Fruit fly (Drosophila melanogaster): Measurements from ENCODE around the gene eag.
A peak's percentile ranks its signal among the peaks of the same experiment; 100 is the strongest.

The eag gene

DNA sequence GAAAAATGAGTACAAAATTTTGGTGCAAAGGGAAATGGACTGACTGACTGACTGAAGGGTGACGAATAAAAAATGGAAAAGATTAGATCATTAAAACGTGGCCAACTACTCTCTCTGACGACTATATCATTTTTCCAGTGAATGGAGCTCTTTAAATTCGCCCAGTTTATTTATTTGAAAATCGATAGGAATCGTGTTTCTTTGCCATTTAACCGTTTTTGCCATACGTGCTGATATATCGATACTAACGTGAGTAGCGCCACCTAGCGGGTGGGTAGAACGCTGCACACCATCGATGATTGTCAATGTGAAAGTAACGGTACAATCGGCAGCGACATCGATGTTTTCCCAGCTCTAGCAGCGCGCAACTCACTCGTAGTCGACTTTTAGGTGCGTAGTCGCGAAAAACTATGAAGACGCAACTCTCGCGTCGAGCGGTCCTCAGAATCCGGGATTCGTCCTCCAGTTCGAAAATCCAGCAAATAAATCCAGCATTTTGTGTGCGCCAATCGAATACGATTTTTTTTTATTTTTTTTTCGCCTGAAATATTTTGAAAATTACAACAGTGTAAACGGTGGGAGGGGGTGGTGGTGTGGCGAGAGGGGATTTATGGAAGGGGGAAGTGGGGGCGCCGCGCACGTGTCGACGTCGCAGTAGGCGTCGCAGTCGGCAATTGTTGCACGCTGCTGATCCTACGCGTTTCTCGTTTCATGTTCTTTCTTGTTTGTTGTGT lies at the start of gene eag, which contains the start of gene CG9030 (continued):
- TF ChIP-seq Bgb (GFP tag; IDR thresholded peaks at IDR 0.05; ENCODE audit: partially characterized antibody): peak; percentile 96
- peak; percentile 54; the same call in 1 of the 2 replicates for TF ChIP-seq CG2129 (GFP tag; IDR thresholded peaks at IDR 0.05; ENCODE audit: partially characterized antibody)
- no peak for TF ChIP-seq tgo (GFP tag; IDR thresholded peaks at IDR 0.05)
- TF ChIP-seq BEAF-32 (GFP tag; optimal IDR thresholded peaks at IDR 0.05): peak; percentile 88
- peak; percentile 4 for TF ChIP-seq CG17802 (tag; optimal IDR thresholded peaks at IDR 0.05)
- TF ChIP-seq CG33213 (GFP tag; optimal IDR thresholded peaks at IDR 0.05): peak; percentile 69
- TF ChIP-seq onecut (GFP tag; IDR thresholded peaks at IDR 0.05): peak; percentile 39
- TF ChIP-seq p53 (GFP tag; optimal IDR thresholded peaks at IDR 0.05): peak; percentile 66
- 0 out of 2 replicates have a peak, but pooled peaks have one; percentile 17 for TF ChIP-seq CG3847 (GFP tag; IDR thresholded peaks at IDR 0.05)
- TF ChIP-seq Doc3 (GFP tag; IDR thresholded peaks at IDR 0.05; ENCODE audit: partially characterized antibody): peak; percentile 84
- TF ChIP-seq unc-4 (GFP tag; IDR thresholded peaks at IDR 0.05; ENCODE audit: partially characterized antibody): peak; percentile 92
- peak; percentile 70 for TF ChIP-seq CG2116 (GFP tag; optimal IDR thresholded peaks at IDR 0.05)
- TF ChIP-seq stwl (tag; optimal IDR thresholded peaks at IDR 0.05): peak; percentile 85

DNA sequence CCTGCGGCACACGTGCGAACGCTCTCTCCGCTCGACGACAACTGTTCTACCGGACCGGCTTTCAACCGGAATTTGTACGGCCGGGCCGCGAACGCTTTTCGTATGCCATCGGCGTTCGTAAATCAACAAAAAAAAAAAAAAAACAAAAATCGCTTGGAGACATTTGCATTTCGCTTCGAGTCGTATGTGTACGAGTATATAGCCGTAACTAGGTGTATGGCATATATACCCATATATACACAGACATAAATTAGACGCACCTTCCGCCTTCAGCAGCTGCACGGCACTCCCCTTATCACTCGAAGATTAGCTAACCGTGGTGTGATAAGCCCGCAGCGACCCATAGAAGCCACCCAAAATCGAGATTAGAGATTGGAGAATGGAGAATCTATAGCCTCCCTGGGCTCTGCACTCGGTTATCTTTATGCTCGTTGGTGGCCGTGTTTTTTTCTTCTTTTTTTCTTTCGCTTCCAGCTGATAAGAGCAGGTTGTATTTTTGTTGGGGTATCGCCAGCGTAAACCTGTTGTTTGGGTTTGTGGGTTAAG lies 49.7 kb upstream of the eag start, which contains the start of gene CG9512:
TSS of gene CG9512 (minus strand) at position 51 of the 546 bp plus-strand sequence.
- TF ChIP-seq CG9817 (tag; optimal IDR thresholded peaks at IDR 0.05): no peak
- TF ChIP-seq CG15479 (GFP tag; optimal IDR thresholded peaks at IDR 0.05): peak; percentile 11
- TF ChIP-seq CG12236 (GFP tag; optimal IDR thresholded peaks at IDR 0.05): no peak
- peak; percentile 68; the same call in 2 of the 3 replicates for TF ChIP-seq ci (GFP tag; IDR thresholded peaks at IDR 0.05)
- no peak for TF ChIP-seq ase (GFP tag; IDR thresholded peaks at IDR 0.05)
- no peak for TF ChIP-seq bcd (GFP tag; optimal IDR thresholded peaks at IDR 0.05)
- TF ChIP-seq grn (GFP tag; optimal IDR thresholded peaks at IDR 0.05): peak; percentile 91
- no peak for TF ChIP-seq CG18599 (GFP tag; optimal IDR thresholded peaks at IDR 0.05)
- no peak for TF ChIP-seq CG4328 (GFP tag; optimal IDR thresholded peaks at IDR 0.05)
- TF ChIP-seq stc (GFP tag; IDR thresholded peaks at IDR 0.05): no peak
- peak; percentile 67 for TF ChIP-seq exex (tag; optimal IDR thresholded peaks at IDR 0.05)
- TF ChIP-seq CG34376 (GFP tag; optimal IDR thresholded peaks at IDR 0.05): peak; percentile 60
- peak; percentile 23 for TF ChIP-seq lab (GFP tag; optimal IDR thresholded peaks at IDR 0.05)
- peak; percentile 2 for TF ChIP-seq Nf-YC (tag; optimal IDR thresholded peaks at IDR 0.05)
- no peak for TF ChIP-seq NC2α (GFP tag; optimal IDR thresholded peaks at IDR 0.05)
- TF ChIP-seq mirr (GFP tag; optimal IDR thresholded peaks at IDR 0.05): peak; percentile 51
- peak in 1 of 2 experiments; percentile 55 for TF ChIP-seq Pdp1 (GFP tag; optimal IDR thresholded peaks at IDR 0.05)
- TF ChIP-seq CG9876 (GFP tag; optimal IDR thresholded peaks at IDR 0.05): no peak
- TF ChIP-seq sr (GFP tag; IDR thresholded peaks at IDR 0.05): no peak
- peak; percentile 14; the same call in 1 of the 2 replicates for TF ChIP-seq vvl (GFP tag; IDR thresholded peaks at IDR 0.05)
- TF ChIP-seq Vsx1 (GFP tag; optimal IDR thresholded peaks at IDR 0.05): peak; percentile 52
- TF ChIP-seq CG11093 (GFP tag; IDR thresholded peaks at IDR 0.05): no peak
- TF ChIP-seq CG13296 (GFP tag; optimal IDR thresholded peaks at IDR 0.05): peak; percentile 16
- TF ChIP-seq pfk (GFP tag; optimal IDR thresholded peaks at IDR 0.05): no peak
- peak; percentile 27 for TF ChIP-seq Fer1 (GFP tag; optimal IDR thresholded peaks at IDR 0.05)
- TF ChIP-seq CG10543 (GFP tag; optimal IDR thresholded peaks at IDR 0.05): peak; percentile 63
- peak; percentile 78 for TF ChIP-seq GATAe (GFP tag; conservative IDR thresholded peaks at IDR 0.05)
- TF ChIP-seq CG32772 (GFP tag; IDR thresholded peaks at IDR 0.05): peak; percentile 56
- no peak for TF ChIP-seq Hand (GFP tag; optimal IDR thresholded peaks at IDR 0.05)
- peak; percentile 40 for TF ChIP-seq odd (GFP tag; optimal IDR thresholded peaks at IDR 0.05)
- TF ChIP-seq NK7.1 (GFP tag; optimal IDR thresholded peaks at IDR 0.05): no peak
- TF ChIP-seq knrl (GFP tag; IDR thresholded peaks at IDR 0.05; ENCODE audit: partially characterized antibody): no peak
- TF ChIP-seq nerfin-2 (GFP tag; IDR thresholded peaks at IDR 0.05; ENCODE audit: partially characterized antibody): no peak
- TF ChIP-seq Hey (tag; optimal IDR thresholded peaks at IDR 0.05): peak; percentile 82
